Worm (Caenorhabditis elegans): ENCODE measurements around the gene nep-13.

DNA sequence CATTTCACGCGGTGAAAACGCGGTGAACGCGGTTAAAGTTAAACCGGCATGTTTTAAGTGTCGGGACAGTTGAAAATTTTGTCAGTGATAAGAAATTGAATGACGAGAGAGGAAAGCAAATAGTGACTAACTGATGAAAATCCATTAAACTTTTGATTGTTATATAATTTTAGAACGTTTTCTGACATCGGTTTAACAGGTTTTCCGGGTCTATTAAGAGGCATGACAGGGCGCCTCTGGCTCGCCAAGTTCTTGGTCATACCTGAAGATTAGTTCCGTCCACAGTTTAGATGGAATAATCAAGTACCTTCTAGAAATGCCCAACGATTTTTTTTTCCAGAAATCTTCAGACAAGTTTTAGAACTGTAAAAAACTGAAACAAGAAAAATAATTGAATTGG lies 40.7 kb downstream of the nep-13 start, which contains the start of gene Y46D2A.2:
- TF ChIP-seq Y53G8AR.9 (GFP tag; conservative IDR thresholded peaks at IDR 0.05) (no peak), snpc-4 (GFP tag; optimal IDR thresholded peaks at IDR 0.05) (no peak), snpc-4 (tag; optimal IDR thresholded peaks at IDR 0.05) (no peak), ama-1 (optimal IDR thresholded peaks at IDR 0.05) (no peak), ama-1 (GFP tag; optimal IDR thresholded peaks at IDR 0.05) (no peak), sea-2 (GFP tag; IDR thresholded peaks at IDR 0.05) (no peak), nhr-80 (tag; optimal IDR thresholded peaks at IDR 0.05) (no peak), nhr-27 (tag; optimal IDR thresholded peaks at IDR 0.05) (no peak), dpff-1 (tag; optimal IDR thresholded peaks at IDR 0.05) (no peak), F57A8.1 (GFP tag; optimal IDR thresholded peaks at IDR 0.05) (no peak), D2030.7 (GFP tag; IDR thresholded peaks at IDR 0.05) (no peak), ekl-4 (GFP tag; IDR thresholded peaks at IDR 0.05) (no peak)
